Worm (Caenorhabditis elegans) whole organism, young adult: Measurements from ENCODE around the gene F38B2.6.

ENCODE experiments used
- F22D6.2 ChIP-seq: sonication (generic microtip); optimal IDR thresholded peaks from 2 replicates; lab custom pipeline; 2016; ENCODE audit warnings: mild to moderate bottlenecking, missing genetic modification characterization, missing compliant biosample characterization
- aptf-2 ChIP-seq: fragments of 200-800 bp; sonication (Bioruptor generic); conservative IDR thresholded peaks from 2 replicates; pipeline ENCODE4 v1.3.6; 2022; ENCODE audit warnings: missing genetic modification reagents, missing genetic modification characterization, missing compliant biosample characterization
- cebp-2 ChIP-seq: fragments of 200-800 bp; sonication (Bioruptor generic); IDR thresholded peaks from 2 replicates; pipeline ENCODE4 v1.3.6; 2022; ENCODE audit warnings: missing genetic modification characterization, missing compliant biosample characterization
- efl-1 ChIP-seq: fragments of 150-350 bp; optimal IDR thresholded peaks from 2 replicates; lab custom pipeline; 2014; ENCODE audit warnings: missing biosample characterization, missing genetic modification reagents, missing genetic modification characterization
- egl-44 ChIP-seq: fragments of 200-800 bp; sonication (Bioruptor generic); IDR thresholded peaks from 2 replicates; pipeline ENCODE4 v1.3.6; 2022; ENCODE audit warnings: missing genetic modification reagents, missing genetic modification characterization, missing compliant biosample characterization
- hmg-1.2 ChIP-seq: fragments of 200-800 bp; sonication (Bioruptor generic); IDR thresholded peaks from 2 replicates; pipeline ENCODE4 v1.3.6; 2022; ENCODE audit warnings: missing genetic modification reagents, missing genetic modification characterization, missing compliant biosample characterization
- lin-54 ChIP-seq: fragments of 200-800 bp; sonication (Bioruptor generic); optimal IDR thresholded peaks from 2 replicates; lab custom pipeline; 2018; ENCODE audit warnings: mild to moderate bottlenecking, missing genetic modification characterization, missing compliant biosample characterization
- mcd-1 ChIP-seq: fragments of 200-800 bp; sonication (Bioruptor generic); IDR thresholded peaks from 2 replicates; pipeline ENCODE4 v1.3.6; 2022; ENCODE audit warnings: missing genetic modification reagents, missing genetic modification characterization, missing compliant biosample characterization
- tbp1 ChIP-seq: fragments of 200-800 bp; sonication (Bioruptor generic); optimal IDR thresholded peaks from 2 replicates; lab custom pipeline; 2018; ENCODE audit warnings: mild to moderate bottlenecking, missing genetic modification characterization, missing compliant biosample characterization
- tbx-9 ChIP-seq: sonication (generic microtip); optimal IDR thresholded peaks from 2 replicates; lab custom pipeline; 2016; ENCODE audit warnings: borderline replicate concordance, missing genetic modification characterization, inconsistent platforms, missing compliant biosample characterization

DNA sequence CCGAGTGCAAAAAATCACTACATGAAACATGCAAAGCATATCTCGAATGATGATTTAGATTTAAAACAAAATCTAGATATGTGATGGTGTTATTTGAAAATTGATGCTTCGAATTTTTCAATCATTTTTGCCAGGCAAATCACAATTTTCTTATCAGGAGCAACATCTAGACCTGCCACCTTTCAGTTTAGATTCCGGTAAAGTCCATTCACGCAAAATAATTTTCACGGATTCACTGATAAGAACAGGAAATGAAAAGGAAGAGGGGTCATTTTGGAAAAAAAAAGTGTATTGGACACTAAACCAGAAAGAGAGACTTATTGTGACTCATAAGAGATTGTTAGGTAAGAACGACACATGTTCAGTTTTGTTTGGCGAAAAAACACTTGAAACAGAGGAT is 29.1 kb downstream of the F38B2.6 start:
- TF ChIP-seq tbx-9 (tag; lab: Kevin White, UChicago) (no peak), egl-44 (no peak), tbp1 (no peak), lin-54 (GFP tag; lab: Kevin White, UChicago) (no peak), efl-1 (GFP tag; lab: Kevin White, UChicago) (no peak), mcd-1 (GFP tag; lab: Robert Waterston, UW) (no peak), aptf-2 (no peak), hmg-1.2 (GFP tag; lab: Robert Waterston, UW) (no peak), F22D6.2 (tag; lab: Kevin White, UChicago) (no peak), cebp-2 (no peak)
